Worm (Caenorhabditis elegans) whole organism, L1 larva: ENCODE data around the gene Y37D8A.29.

ENCODE experiments used
- alr-1 ChIP-seq: fragments of 200-800 bp; sonication (Bioruptor generic); optimal IDR thresholded peaks from 2 replicates; lab custom pipeline; 2018; ENCODE audit warnings: borderline replicate concordance, mild to moderate bottlenecking, missing genetic modification characterization, missing compliant biosample characterization
- ama-1 ChIP-seq: fragments of 150-350 bp; optimal IDR thresholded peaks from 2 replicates; lab custom pipeline; 2014
- dpl-1 ChIP-seq, 3 experiments: fragments of 150-350 bp in 2 of 3; sonication (generic microtip) in 1 of 3; optimal IDR thresholded peaks; 2 replicates each; lab custom pipeline; 2014 to 2017; ENCODE audit warnings: missing biosample characterization in 3 of 3, missing genetic modification characterization in 3 of 3, missing genetic modification reagents in 3 of 3
- efl-1 ChIP-seq, 4 experiments: fragments of 150-350 bp; optimal IDR thresholded peaks in 3 of 4; peaks in 1 of 4; 1 replicate in 1 of 4; 2 replicates in 3 of 4; lab custom pipeline; 2014; ENCODE audit warnings: missing biosample characterization in 2 of 4, missing genetic modification characterization in 2 of 4, missing genetic modification reagents in 2 of 4
- elt-3 ChIP-seq, 6 experiments: fragments of 150-350 bp in 1 of 6; sonication (generic microtip); optimal IDR thresholded peaks; 2 replicates each; lab custom pipeline; 2017 to 2018; ENCODE audit warnings: missing biosample characterization in 6 of 6, missing genetic modification characterization in 6 of 6, inconsistent platforms in 1 of 6
- fkh-10 ChIP-seq: sonication (generic microtip); optimal IDR thresholded peaks from 2 replicates; lab custom pipeline; 2017; ENCODE audit warnings: missing biosample characterization, missing genetic modification reagents, missing genetic modification characterization
- grh-1 ChIP-seq: fragments of 200-800 bp; sonication (Bioruptor generic); IDR thresholded peaks from 2 replicates; pipeline ENCODE4 v1.3.6; 2022; ENCODE audit warnings: missing genetic modification reagents, missing genetic modification characterization, missing compliant biosample characterization
- lin-15B ChIP-seq: fragments of 150-350 bp; sonication (generic microtip); optimal IDR thresholded peaks from 3 replicates; lab custom pipeline; 2014; ENCODE audit warnings: missing biosample characterization, missing genetic modification characterization
- lsy-2 ChIP-seq, 2 experiments: fragments of 150-350 bp; optimal IDR thresholded peaks; 2 replicates each; lab custom pipeline; 2014; ENCODE audit warnings: missing biosample characterization in 2 of 2, missing genetic modification characterization in 2 of 2
- nhr-237 ChIP-seq: fragments of 150-350 bp; optimal IDR thresholded peaks from 2 replicates; lab custom pipeline; 2014; ENCODE audit warnings: missing biosample characterization, missing genetic modification characterization
- nhr-76 ChIP-seq: sonication (generic microtip); optimal IDR thresholded peaks from 2 replicates; lab custom pipeline; 2017; ENCODE audit warnings: missing biosample characterization, missing genetic modification characterization
- rnt-1 ChIP-seq: sonication (generic microtip); optimal IDR thresholded peaks from 2 replicates; lab custom pipeline; 2016; ENCODE audit warnings: mild to moderate bottlenecking, missing genetic modification characterization, moderate library complexity, missing compliant biosample characterization

DNA sequence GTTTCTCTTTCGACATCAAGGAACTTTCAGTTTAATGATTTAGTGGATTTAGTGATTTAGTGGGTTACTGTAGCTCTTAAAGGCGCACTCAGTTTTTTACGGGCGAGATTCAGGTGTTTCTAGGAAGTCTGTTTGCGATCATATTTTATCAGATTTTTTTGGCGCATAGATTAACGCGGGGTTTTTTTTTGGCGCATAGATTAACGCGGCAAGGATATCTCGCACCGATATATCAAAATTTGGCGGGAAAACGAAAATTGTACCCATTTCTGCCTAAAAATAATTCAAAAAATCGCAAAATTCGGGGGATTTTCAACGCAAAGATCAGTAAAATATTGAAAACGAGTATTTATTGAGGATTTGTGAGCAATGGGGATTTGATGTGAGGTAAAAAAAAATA, 10.8 kb downstream of the Y37D8A.29 start:
- TF ChIP-seq grh-1 (GFP tag; lab: Robert Waterston, UW) = no peak
- no peak for TF ChIP-seq dpl-1 (GFP tag; optimal IDR thresholded peaks at IDR 0.05; lab: Kevin White, UChicago)
- TF ChIP-seq nhr-237 = no peak
- TF ChIP-seq fkh-10 = no peak
- no peak for TF ChIP-seq ama-1
- no peak for TF ChIP-seq efl-1 (optimal IDR thresholded peaks at IDR 0.05; lab: Kevin White, UChicago)
- no peak for TF ChIP-seq efl-1 (GFP tag; optimal IDR thresholded peaks at IDR 0.05 in 1 of 2; lab: Kevin White, UChicago)
- no peak for TF ChIP-seq nhr-76 (tag; lab: Kevin White, UChicago)
- no peak for TF ChIP-seq alr-1 (tag; lab: Kevin White, UChicago)
- TF ChIP-seq elt-3 (tag; optimal IDR thresholded peaks at IDR 0.05; lab: Kevin White, UChicago) = no peak
- TF ChIP-seq rnt-1 (tag; lab: Kevin White, UChicago) = no peak
- no peak for TF ChIP-seq lsy-2 (tag; optimal IDR thresholded peaks at IDR 0.05; lab: Kevin White, UChicago)
- no peak for TF ChIP-seq lin-15B (tag; lab: Kevin White, UChicago)
